Fruit fly (Drosophila melanogaster) whole organism, embryonic: ENCODE results near the gene CG43085.

ENCODE experiments used
- CG1024 ChIP-seq: fragments of 200-800 bp; sonication (Bioruptor generic); IDR thresholded peaks from 2 replicates; pipeline ENCODE4 v1.3.6; 2022; ENCODE audit warnings: missing biosample characterization, missing genetic modification characterization
- CG10654 ChIP-seq: fragments of 200-800 bp; sonication (Bioruptor generic); optimal IDR thresholded peaks from 2 replicates; lab custom pipeline; 2016; ENCODE audit warnings: missing biosample characterization, missing genetic modification characterization
- CG11723 ChIP-seq: fragments of 200-800 bp; sonication (Bioruptor generic); optimal IDR thresholded peaks from 2 replicates; lab custom pipeline; 2017; ENCODE audit warnings: missing biosample characterization, mild to moderate bottlenecking, missing genetic modification characterization
- CG12071 ChIP-seq: fragments of 200-800 bp; sonication (Bioruptor generic); optimal IDR thresholded peaks from 3 replicates; lab custom pipeline; 2018; ENCODE audit warnings: missing biosample characterization, mild to moderate bottlenecking, missing genetic modification characterization
- CG13123 ChIP-seq: fragments of 200-800 bp; sonication (Bioruptor generic); optimal IDR thresholded peaks from 2 replicates; lab custom pipeline; 2016; ENCODE audit warnings: missing biosample characterization, missing genetic modification characterization
- CG14441 ChIP-seq: fragments of 200-800 bp; sonication (Bioruptor generic); IDR thresholded peaks from 2 replicates; pipeline ENCODE4 v1.3.6; 2022; ENCODE audit warnings: missing biosample characterization, missing genetic modification characterization
- CG17328 ChIP-seq: fragments of 200-800 bp; sonication (Bioruptor generic); IDR thresholded peaks from 2 replicates; pipeline ENCODE4 v1.3.6; 2022; ENCODE audit warnings: missing biosample characterization, missing genetic modification characterization
- CG18011 ChIP-seq: fragments of 200-800 bp; sonication (Bioruptor generic); optimal IDR thresholded peaks from 2 replicates; lab custom pipeline; 2017; ENCODE audit warnings: missing biosample characterization, missing genetic modification characterization, mild to moderate bottlenecking, moderate library complexity, missing genotype
- CG30431 ChIP-seq: fragments of 200-800 bp; sonication (Bioruptor generic); optimal IDR thresholded peaks from 2 replicates; lab custom pipeline; 2017; ENCODE audit warnings: missing biosample characterization, missing genetic modification characterization
- CG33213 ChIP-seq: fragments of 200-800 bp; sonication (Bioruptor generic); optimal IDR thresholded peaks from 3 replicates; lab custom pipeline; 2016; ENCODE audit warnings: missing biosample characterization, missing genetic modification characterization
- CG4328 ChIP-seq: fragments of 200-800 bp; sonication (Bioruptor generic); optimal IDR thresholded peaks from 3 replicates; lab custom pipeline; 2017; ENCODE audit warnings: missing biosample characterization, missing genetic modification reagents, missing genetic modification characterization
- CG6813 ChIP-seq: fragments of 200-800 bp; sonication (Bioruptor generic); optimal IDR thresholded peaks from 2 replicates; lab custom pipeline; 2017; ENCODE audit warnings: missing biosample characterization, missing genetic modification characterization, mild to moderate bottlenecking, moderate library complexity, missing genetic modification reagents
- CG7357 ChIP-seq: fragments of 200-800 bp; sonication (Bioruptor generic); IDR thresholded peaks from 3 replicates; pipeline ENCODE4 v1.3.6; 2022; ENCODE audit warnings: missing biosample characterization, missing genetic modification characterization
- CG7963 ChIP-seq: fragments of 200-800 bp; sonication (Bioruptor generic); IDR thresholded peaks from 3 replicates; pipeline ENCODE4 v1.3.6; 2022; ENCODE audit warnings: missing biosample characterization, missing genetic modification characterization; ENCODE audit not compliant: partially characterized antibody
- CG8359 ChIP-seq: fragments of 200-800 bp; sonication (Bioruptor generic); optimal IDR thresholded peaks from 2 replicates; lab custom pipeline; 2017; ENCODE audit warnings: missing biosample characterization, mild to moderate bottlenecking, missing genetic modification characterization, borderline replicate concordance
- CG9797 ChIP-seq: fragments of 200-800 bp; sonication (Bioruptor generic); optimal IDR thresholded peaks from 3 replicates; lab custom pipeline; 2018; ENCODE audit warnings: missing biosample characterization, mild to moderate bottlenecking, missing genetic modification characterization
- CG9932 ChIP-seq: fragments of 200-800 bp; sonication (Bioruptor generic); IDR thresholded peaks from 2 replicates; pipeline ENCODE4 v1.3.6; 2022; ENCODE audit warnings: missing biosample characterization, missing genetic modification characterization
- Camta ChIP-seq: fragments of 200-800 bp; sonication (Bioruptor generic); optimal IDR thresholded peaks from 2 replicates; lab custom pipeline; 2016; ENCODE audit warnings: missing biosample characterization, missing genetic modification characterization
- Dref ChIP-seq: fragments of 200-800 bp; sonication (Bioruptor generic); IDR thresholded peaks from 2 replicates; pipeline ENCODE4 v1.3.6; 2022; ENCODE audit warnings: missing biosample characterization, missing genetic modification characterization
- H15 ChIP-seq: fragments of 200-800 bp; sonication (Bioruptor generic); IDR thresholded peaks from 3 replicates; pipeline ENCODE4 v1.3.6; 2022; ENCODE audit warnings: missing biosample characterization, missing genetic modification characterization
- Hand ChIP-seq: fragments of 200-800 bp; sonication (Bioruptor generic); optimal IDR thresholded peaks from 2 replicates; lab custom pipeline; 2017; ENCODE audit warnings: mild to moderate bottlenecking, missing biosample characterization, missing genetic modification reagents, missing genetic modification characterization
- Hsf ChIP-seq: fragments of 200-800 bp; sonication (Bioruptor generic); optimal IDR thresholded peaks from 3 replicates; lab custom pipeline; 2016; ENCODE audit warnings: missing biosample characterization, missing genetic modification characterization
- MESR4 ChIP-seq: fragments of 200-800 bp; sonication (Bioruptor generic); optimal IDR thresholded peaks from 2 replicates; lab custom pipeline; 2018; ENCODE audit warnings: missing biosample characterization, mild to moderate bottlenecking, missing genetic modification characterization, moderate library complexity
- Max ChIP-seq: fragments of 200-800 bp; sonication (Bioruptor generic); optimal IDR thresholded peaks from 2 replicates; lab custom pipeline; 2016; ENCODE audit warnings: missing biosample characterization, mild to moderate bottlenecking, missing genetic modification characterization
- Meics ChIP-seq: fragments of 200-800 bp; sonication (Bioruptor generic); optimal IDR thresholded peaks from 2 replicates; lab custom pipeline; 2017; ENCODE audit warnings: missing biosample characterization, mild to moderate bottlenecking, missing genetic modification characterization
- Rfx ChIP-seq: fragments of 200-800 bp; sonication (Bioruptor generic); IDR thresholded peaks from 2 replicates; pipeline ENCODE4 v1.3.6; 2022; ENCODE audit warnings: missing biosample characterization, missing genetic modification characterization
- Tbp ChIP-seq: fragments of >200 bp; optimal IDR thresholded peaks from 2 replicates; lab custom pipeline; 2018; ENCODE audit warnings: missing biosample characterization, missing genetic modification characterization
- Xbp1 ChIP-seq: fragments of 200-800 bp; sonication (Bioruptor generic); optimal IDR thresholded peaks from 3 replicates; lab custom pipeline; 2016; ENCODE audit warnings: missing biosample characterization, mild to moderate bottlenecking, missing genetic modification characterization
- Xrp1 ChIP-seq: fragments of 200-800 bp; sonication (Bioruptor generic); IDR thresholded peaks from 2 replicates; pipeline ENCODE4 v1.3.6; 2022; ENCODE audit warnings: missing biosample characterization, missing genetic modification characterization
- abd-A ChIP-seq: fragments of 200-800 bp; sonication (Bioruptor generic); optimal IDR thresholded peaks from 3 replicates; lab custom pipeline; 2019; ENCODE audit warnings: missing biosample characterization, mild to moderate bottlenecking, missing genetic modification characterization, moderate library complexity
- al ChIP-seq: fragments of 200-800 bp; sonication (Bioruptor generic); IDR thresholded peaks from 2 replicates; pipeline ENCODE4 v1.3.6; 2022; ENCODE audit warnings: missing biosample characterization, missing genetic modification characterization
- amos ChIP-seq: fragments of 200-800 bp; sonication (Bioruptor generic); IDR thresholded peaks from 2 replicates; pipeline ENCODE4 v1.3.6; 2022; ENCODE audit warnings: missing biosample characterization, missing genetic modification characterization; ENCODE audit not compliant: partially characterized antibody
- bbx ChIP-seq: fragments of 200-800 bp; sonication (Bioruptor generic); IDR thresholded peaks from 2 replicates; pipeline ENCODE4 v1.3.6; 2022; ENCODE audit warnings: missing biosample characterization, missing genetic modification characterization; ENCODE audit not compliant: partially characterized antibody
- crp ChIP-seq, 2 experiments: fragments of 200-800 bp; sonication (Bioruptor generic); optimal IDR thresholded peaks; 2 replicates in 1 of 2; 3 replicates in 1 of 2; lab custom pipeline; 2017; ENCODE audit warnings: missing biosample characterization in 2 of 2, missing genetic modification characterization in 2 of 2, mild to moderate bottlenecking in 1 of 2, moderate library complexity in 1 of 2
- da ChIP-seq: fragments of 200-800 bp; sonication (Bioruptor generic); optimal IDR thresholded peaks from 2 replicates; lab custom pipeline; 2016; ENCODE audit warnings: missing biosample characterization, missing genetic modification characterization
- gem ChIP-seq: fragments of 200-800 bp; sonication (Bioruptor generic); optimal IDR thresholded peaks from 2 replicates; lab custom pipeline; 2019; ENCODE audit warnings: missing biosample characterization, mild to moderate bottlenecking, missing genetic modification characterization, moderate library complexity
- ham ChIP-seq: fragments of 200-800 bp; sonication (Bioruptor generic); IDR thresholded peaks from 2 replicates; pipeline ENCODE4 v1.3.6; 2022; ENCODE audit warnings: missing biosample characterization, missing genetic modification characterization
- kah ChIP-seq: fragments of 200-800 bp; sonication (Bioruptor generic); optimal IDR thresholded peaks from 2 replicates; lab custom pipeline; 2018; ENCODE audit warnings: missing biosample characterization, mild to moderate bottlenecking, missing genetic modification characterization
- kay ChIP-seq: fragments of 200-800 bp; sonication (Bioruptor generic); optimal IDR thresholded peaks from 2 replicates; lab custom pipeline; 2016; ENCODE audit warnings: missing biosample characterization, missing genetic modification characterization
- mam ChIP-seq: fragments of 200-800 bp; sonication (Bioruptor generic); optimal IDR thresholded peaks from 3 replicates; lab custom pipeline; 2016; ENCODE audit warnings: missing biosample characterization, missing genetic modification characterization
- pan ChIP-seq, 4 experiments: fragments of >200 bp in 3 of 4; fragments of 200-800 bp in 1 of 4; sonication (Bioruptor generic) in 1 of 4; optimal IDR thresholded peaks in 3 of 4; IDR thresholded peaks in 1 of 4; 2 replicates each; pipeline versions ENCODE4 v1.3.6 to Lab custom; 2017 to 2022; ENCODE audit warnings: missing biosample characterization in 2 of 4, missing genetic modification characterization in 2 of 4, mixed read lengths in 1 of 4
- ranshi ChIP-seq: fragments of 200-800 bp; sonication (Bioruptor generic); IDR thresholded peaks from 2 replicates; pipeline ENCODE4 v1.3.6; 2022; ENCODE audit warnings: missing biosample characterization, missing genetic modification characterization
- salm ChIP-seq: fragments of 200-800 bp; sonication (Bioruptor generic); optimal IDR thresholded peaks from 2 replicates; lab custom pipeline; 2018; ENCODE audit warnings: missing biosample characterization, mild to moderate bottlenecking, missing genetic modification characterization
- slp2 ChIP-seq: fragments of 200-800 bp; sonication (Bioruptor generic); optimal IDR thresholded peaks from 2 replicates; lab custom pipeline; 2016; ENCODE audit warnings: missing biosample characterization, missing genetic modification characterization
- tio ChIP-seq: fragments of 200-800 bp; sonication (Bioruptor generic); optimal IDR thresholded peaks from 2 replicates; lab custom pipeline; 2017; ENCODE audit warnings: missing biosample characterization, missing genetic modification characterization, inconsistent platforms
- tna ChIP-seq: fragments of 200-800 bp; sonication (Bioruptor generic); IDR thresholded peaks from 2 replicates; pipeline ENCODE4 v1.3.6; 2022; ENCODE audit warnings: missing biosample characterization, missing genetic modification characterization; ENCODE audit not compliant: partially characterized antibody
- twi ChIP-seq: fragments of 200-800 bp; optimal IDR thresholded peaks from 2 replicates; lab custom pipeline; 2019; ENCODE audit warnings: missing biosample characterization, mild to moderate bottlenecking, missing genetic modification characterization, moderate library complexity
- vvl ChIP-seq: fragments of 200-800 bp; sonication (Bioruptor generic); IDR thresholded peaks from 2 replicates; pipeline ENCODE4 v1.3.6; 2022; ENCODE audit warnings: missing biosample characterization, missing genetic modification characterization

Gene CG43085

dm6 chr3L:17668945-17669779, 22.6 kb upstream of the CG43085 start, which contains the start of gene Crtc (continued):
- TF ChIP-seq CG12071 (GFP tag; lab: Kevin White, UChicago), result peak; percentile 10
- TF ChIP-seq CG14441, result peak; percentile 23; the same call in 1 of the 2 replicates
- peak; percentile 46 for TF ChIP-seq al (GFP tag; lab: Robert Waterston, UW)
- TF ChIP-seq H15 (GFP tag; lab: Robert Waterston, UW), result no peak
- TF ChIP-seq CG9932 (GFP tag; lab: Robert Waterston, UW), result peak; percentile 42
- no peak for TF ChIP-seq CG7357 (GFP tag; lab: Robert Waterston, UW)
- TF ChIP-seq CG1024 (GFP tag; lab: Robert Waterston, UW), result no peak
- peak; percentile 87 for TF ChIP-seq CG9797 (GFP tag; lab: Kevin White, UChicago)
- TF ChIP-seq Hsf (GFP tag; lab: Kevin White, UChicago), result no peak
- no peak for TF ChIP-seq CG30431 (GFP tag; lab: Kevin White, UChicago)
- no peak for TF ChIP-seq Rfx (GFP tag; lab: Robert Waterston, UW)
- peak; percentile 6 for TF ChIP-seq Xbp1 (GFP tag; lab: Kevin White, UChicago)
- no peak for TF ChIP-seq CG4328 (GFP tag; lab: Kevin White, UChicago)
- TF ChIP-seq Hand (GFP tag; lab: Kevin White, UChicago), result no peak
- no peak for TF ChIP-seq tio (GFP tag; lab: Kevin White, UChicago)
- TF ChIP-seq tna, result peak; percentile 69
- TF ChIP-seq Xrp1 (GFP tag; lab: Robert Waterston, UW), result peak; percentile 41; the same call in 1 of the 2 replicates
- TF ChIP-seq CG33213 (GFP tag; lab: Kevin White, UChicago), result peak; percentile 46
- TF ChIP-seq CG13123 (GFP tag; lab: Kevin White, UChicago), result no peak
- peak; percentile 91 for TF ChIP-seq Dref (GFP tag; lab: Robert Waterston, UW)
- no peak for TF ChIP-seq twi (tag; lab: Kevin White, UChicago)
- no peak for TF ChIP-seq kay
- no peak for TF ChIP-seq slp2 (GFP tag; lab: Kevin White, UChicago)
- TF ChIP-seq gem (tag; lab: Kevin White, UChicago), result peak; percentile 50
- TF ChIP-seq Max (GFP tag; lab: Kevin White, UChicago), result no peak
- no peak for TF ChIP-seq CG10654 (GFP tag; lab: Kevin White, UChicago)
- TF ChIP-seq crp (GFP tag; optimal IDR thresholded peaks at IDR 0.05; lab: Kevin White, UChicago), result peak in 1 of 2 experiments; percentile 71
- no peak for TF ChIP-seq CG6813
- 0 out of 2 replicates have a peak, but pooled peaks have one; percentile 22 for TF ChIP-seq CG17328 (GFP tag; lab: Robert Waterston, UW)
- no peak for TF ChIP-seq Tbp
- TF ChIP-seq bbx, result peak; percentile 78
- peak; percentile 21 for TF ChIP-seq mam (GFP tag; lab: Kevin White, UChicago)
- no peak for TF ChIP-seq abd-A (tag; lab: Kevin White, UChicago)
- TF ChIP-seq ranshi, result no peak
- TF ChIP-seq CG7963 (GFP tag; lab: Robert Waterston, UW), result peak; percentile 67; the same call in 2 of the 3 replicates
- no peak for TF ChIP-seq pan (optimal IDR thresholded peaks at IDR 0.05; lab: Kevin White, UChicago)
- peak in 1 of 2 experiments; percentile 40 for TF ChIP-seq pan (GFP tag; optimal IDR thresholded peaks at IDR 0.05 in 1 of 2, IDR thresholded peaks at IDR 0.05 in 1 of 2)
- no peak for TF ChIP-seq kah (GFP tag; lab: Kevin White, UChicago)
- TF ChIP-seq ham (GFP tag; lab: Robert Waterston, UW), result no peak
- no peak for TF ChIP-seq Meics (GFP tag; lab: Kevin White, UChicago)
- TF ChIP-seq vvl, result 0 out of 2 replicates have a peak, but pooled peaks have one; percentile 18
- TF ChIP-seq CG18011, result no peak
- TF ChIP-seq salm (tag; lab: Kevin White, UChicago), result no peak
- TF ChIP-seq amos (GFP tag; lab: Robert Waterston, UW), result peak; percentile 81; the same call in 1 of the 2 replicates
- TF ChIP-seq Camta (GFP tag; lab: Kevin White, UChicago), result peak; percentile 6
- peak; percentile 90 for TF ChIP-seq MESR4 (GFP tag; lab: Kevin White, UChicago)
- TF ChIP-seq CG11723, result no peak
- no peak for TF ChIP-seq da (GFP tag; lab: Kevin White, UChicago)
- no peak for TF ChIP-seq CG8359 (GFP tag; lab: Kevin White, UChicago)
